Worm (Caenorhabditis elegans) whole organism, mixed stage, embryonic: Measurements from ENCODE around the gene C13A2.10.
A peak's percentile ranks its signal among the peaks of the same experiment; 100 is the strongest.

ENCODE experiments used
- M03D4.4 ChIP-seq: sonication (generic microtip); optimal IDR thresholded peaks from 2 replicates; lab custom pipeline; 2017; ENCODE audit warnings: mild to moderate bottlenecking, missing genetic modification characterization, missing compliant biosample characterization
- bed-3 ChIP-seq: fragments of 200-800 bp; sonication (Bioruptor generic); optimal IDR thresholded peaks from 3 replicates; lab custom pipeline; 2018; ENCODE audit warnings: mild to moderate bottlenecking, missing genetic modification characterization, moderate library complexity, missing compliant biosample characterization
- blmp-1 ChIP-seq: fragments of 150-350 bp; optimal IDR thresholded peaks from 2 replicates; lab custom pipeline; 2014; ENCODE audit warnings: missing biosample characterization, missing genetic modification characterization
- ceh-39 ChIP-seq: fragments of 150-350 bp; optimal IDR thresholded peaks from 2 replicates; lab custom pipeline; 2014; ENCODE audit warnings: missing biosample characterization, missing genetic modification characterization
- ceh-43 ChIP-seq: fragments of 200-800 bp; sonication (Bioruptor generic); optimal IDR thresholded peaks from 2 replicates; lab custom pipeline; 2018; ENCODE audit warnings: mild to moderate bottlenecking, missing genetic modification characterization, moderate library complexity, missing compliant biosample characterization
- ceh-83 ChIP-seq: fragments of 200-800 bp; sonication (Bioruptor generic); optimal IDR thresholded peaks from 2 replicates; lab custom pipeline; 2018; ENCODE audit warnings: mild to moderate bottlenecking, missing genetic modification characterization, missing compliant biosample characterization
- ces-1 ChIP-seq: fragments of 150-350 bp; optimal IDR thresholded peaks from 2 replicates; lab custom pipeline; 2014; ENCODE audit warnings: missing biosample characterization, missing genetic modification reagents, missing genetic modification characterization
- cnd-1 ChIP-seq: fragments of 200-800 bp; sonication (Bioruptor generic); optimal IDR thresholded peaks from 2 replicates; lab custom pipeline; 2018; ENCODE audit warnings: mild to moderate bottlenecking, missing genetic modification characterization, missing compliant biosample characterization
- drap-1 ChIP-seq: fragments of 200-800 bp; sonication (Bioruptor generic); optimal IDR thresholded peaks from 3 replicates; lab custom pipeline; 2018; ENCODE audit warnings: mild to moderate bottlenecking, missing genetic modification characterization, missing compliant biosample characterization
- elt-1 ChIP-seq: sonication (generic microtip); optimal IDR thresholded peaks from 2 replicates; lab custom pipeline; 2017; ENCODE audit warnings: missing genetic modification characterization, mild to moderate bottlenecking, missing compliant biosample characterization, antibody characterized with exemption, moderate library complexity, borderline replicate concordance; ENCODE audit not compliant: insufficient read depth
- elt-3 ChIP-seq: fragments of 150-350 bp; optimal IDR thresholded peaks from 2 replicates; lab custom pipeline; 2014; ENCODE audit warnings: missing biosample characterization, missing genetic modification characterization
- flh-1 ChIP-seq: fragments of 200-800 bp; sonication (Bioruptor generic); optimal IDR thresholded peaks from 2 replicates; lab custom pipeline; 2018; ENCODE audit warnings: mild to moderate bottlenecking, missing genetic modification characterization, moderate library complexity, missing compliant biosample characterization
- ham-2 ChIP-seq: fragments of 200-800 bp; sonication (Bioruptor generic); optimal IDR thresholded peaks from 2 replicates; lab custom pipeline; 2018; ENCODE audit warnings: mild to moderate bottlenecking, missing genetic modification characterization, missing compliant biosample characterization
- hlh-1 ChIP-seq: fragments of 150-350 bp; optimal IDR thresholded peaks from 2 replicates; lab custom pipeline; 2014; ENCODE audit warnings: missing biosample characterization, missing genetic modification reagents, missing genetic modification characterization
- lin-13 ChIP-seq: fragments of 150-350 bp; optimal IDR thresholded peaks from 2 replicates; lab custom pipeline; 2014; ENCODE audit warnings: missing biosample characterization, missing genetic modification characterization
- lin-32 ChIP-seq: fragments of 200-800 bp; sonication (Bioruptor generic); optimal IDR thresholded peaks from 2 replicates; lab custom pipeline; 2018; ENCODE audit warnings: mild to moderate bottlenecking, missing genetic modification characterization, missing compliant biosample characterization
- lsy-2 ChIP-seq: fragments of 150-350 bp; optimal IDR thresholded peaks from 2 replicates; lab custom pipeline; 2014; ENCODE audit warnings: missing biosample characterization, missing genetic modification characterization
- mab-5 ChIP-seq: fragments of 150-350 bp; optimal IDR thresholded peaks from 2 replicates; lab custom pipeline; 2014; ENCODE audit warnings: missing biosample characterization, missing genetic modification characterization
- mep-1 ChIP-seq: fragments of 150-350 bp; optimal IDR thresholded peaks from 2 replicates; lab custom pipeline; 2017; ENCODE audit warnings: missing biosample characterization, missing genetic modification reagents, missing genetic modification characterization, inconsistent platforms
- mls-2 ChIP-seq: sonication (generic microtip); optimal IDR thresholded peaks from 2 replicates; lab custom pipeline; 2016; ENCODE audit warnings: mild to moderate bottlenecking, missing genetic modification characterization, moderate library complexity, missing compliant biosample characterization
- nhr-12 ChIP-seq: fragments of 150-350 bp; optimal IDR thresholded peaks from 2 replicates; lab custom pipeline; 2014; ENCODE audit warnings: missing biosample characterization, missing genetic modification characterization
- nhr-2 ChIP-seq: fragments of 150-350 bp; optimal IDR thresholded peaks from 2 replicates; lab custom pipeline; 2014; ENCODE audit warnings: missing biosample characterization, missing genetic modification characterization
- nhr-237 ChIP-seq: fragments of 150-350 bp; optimal IDR thresholded peaks from 2 replicates; lab custom pipeline; 2014; ENCODE audit warnings: missing biosample characterization, missing genetic modification characterization
- nhr-28 ChIP-seq: fragments of 150-350 bp; optimal IDR thresholded peaks from 2 replicates; lab custom pipeline; 2014; ENCODE audit warnings: missing biosample characterization, missing genetic modification characterization
- nhr-76 ChIP-seq: sonication (generic microtip); optimal IDR thresholded peaks from 2 replicates; lab custom pipeline; 2017; ENCODE audit warnings: missing biosample characterization, missing genetic modification characterization
- pha-4 ChIP-seq: fragments of 150-350 bp; optimal IDR thresholded peaks from 2 replicates; lab custom pipeline; 2018; ENCODE audit warnings: missing biosample characterization, missing genetic modification reagents, missing genetic modification characterization
- sem-2 ChIP-seq: fragments of 200-800 bp; sonication (Bioruptor generic); optimal IDR thresholded peaks from 2 replicates; lab custom pipeline; 2018; ENCODE audit warnings: mild to moderate bottlenecking, missing genetic modification characterization, missing compliant biosample characterization
- snpc-4 ChIP-seq: fragments of 150-350 bp; optimal IDR thresholded peaks from 2 replicates; lab custom pipeline; 2014; ENCODE audit warnings: missing biosample characterization, missing genetic modification characterization
- sptf-1 ChIP-seq: sonication (generic microtip); optimal IDR thresholded peaks from 2 replicates; lab custom pipeline; 2017; ENCODE audit warnings: mild to moderate bottlenecking, missing genetic modification characterization, moderate library complexity, missing compliant biosample characterization
- tbx-8 ChIP-seq: fragments of 200-800 bp; sonication (Bioruptor generic); optimal IDR thresholded peaks from 2 replicates; lab custom pipeline; 2018; ENCODE audit warnings: mild to moderate bottlenecking, missing genetic modification characterization, moderate library complexity, missing compliant biosample characterization
- unc-120 ChIP-seq: sonication (generic microtip); optimal IDR thresholded peaks from 2 replicates; lab custom pipeline; 2017; ENCODE audit warnings: missing genetic modification characterization, missing compliant biosample characterization; ENCODE audit not compliant: poor library complexity, severe bottlenecking
- unc-39 ChIP-seq: fragments of 150-350 bp; optimal IDR thresholded peaks from 2 replicates; lab custom pipeline; 2014; ENCODE audit warnings: missing biosample characterization, missing genetic modification characterization
- unc-62 ChIP-seq: fragments of 150-350 bp; optimal IDR thresholded peaks from 2 replicates; lab custom pipeline; 2014; ENCODE audit warnings: missing biosample characterization, missing genetic modification reagents, missing genetic modification characterization
- zip-8 ChIP-seq: fragments of 150-350 bp; optimal IDR thresholded peaks from 2 replicates; lab custom pipeline; 2014; ENCODE audit warnings: missing biosample characterization, missing genetic modification characterization
- ztf-11 ChIP-seq: fragments of 150-350 bp; optimal IDR thresholded peaks from 2 replicates; lab custom pipeline; 2014; ENCODE audit warnings: missing biosample characterization, missing genetic modification characterization

C13A2.10 gene

DNA sequence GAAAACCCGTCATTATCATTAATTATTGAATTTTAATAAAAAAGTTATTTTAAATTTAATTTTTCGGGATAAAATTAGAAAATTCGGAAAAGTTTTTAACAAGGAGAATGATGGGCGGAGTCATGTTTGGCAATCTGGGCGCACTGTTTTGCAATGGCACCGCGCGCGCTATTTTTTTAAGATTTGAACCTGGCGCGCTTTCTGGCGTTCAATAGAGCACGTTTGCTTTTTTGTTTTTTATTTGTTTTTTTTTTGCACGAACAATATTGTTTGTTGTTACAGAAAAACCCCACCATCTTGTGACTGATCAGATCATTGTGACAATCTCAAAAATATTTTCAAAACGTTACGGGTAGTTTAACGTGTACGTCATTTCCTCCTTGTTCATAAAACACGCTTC lies 37.8 kb downstream of the C13A2.10 start, which contains the start of gene hyls-1:
Gene hyls-1 (plus strand): TSS at position 249 of the 400 bp plus-strand sequence.
- TF ChIP-seq unc-120 (tag; lab: Kevin White, UChicago), result peak; percentile 93
- no peak for TF ChIP-seq elt-1 (tag; lab: Kevin White, UChicago)
- no peak for TF ChIP-seq drap-1
- no peak for TF ChIP-seq tbx-8 (GFP tag; lab: Kevin White, UChicago)
- no peak for TF ChIP-seq bed-3 (GFP tag; lab: Kevin White, UChicago)
- TF ChIP-seq hlh-1 (tag; lab: Kevin White, UChicago), result peak; percentile 21
- peak; percentile 73 for TF ChIP-seq ces-1 (GFP tag; lab: Kevin White, UChicago)
- no peak for TF ChIP-seq mls-2 (tag; lab: Kevin White, UChicago)
- no peak for TF ChIP-seq cnd-1 (tag; lab: Kevin White, UChicago)
- no peak for TF ChIP-seq sem-2 (GFP tag; lab: Kevin White, UChicago)
- no peak for TF ChIP-seq nhr-28 (tag; lab: Kevin White, UChicago)
- TF ChIP-seq lin-32, result no peak
- TF ChIP-seq ceh-83, result no peak
- TF ChIP-seq lin-13 (tag; lab: Kevin White, UChicago), result peak; percentile 33
- peak; percentile 10 for TF ChIP-seq mab-5
- no peak for TF ChIP-seq flh-1 (GFP tag; lab: Kevin White, UChicago)
- peak; percentile 42 for TF ChIP-seq pha-4
- TF ChIP-seq sptf-1 (tag; lab: Kevin White, UChicago), result no peak
- TF ChIP-seq nhr-2 (tag; lab: Kevin White, UChicago), result peak; percentile 9
- TF ChIP-seq ztf-11, result no peak
- TF ChIP-seq elt-3 (tag; lab: Kevin White, UChicago), result no peak
- TF ChIP-seq unc-62 (GFP tag; lab: Kevin White, UChicago), result no peak
- peak; percentile 76 for TF ChIP-seq lsy-2
- peak; percentile 62 for TF ChIP-seq ceh-39 (tag; lab: Kevin White, UChicago)
- TF ChIP-seq zip-8, result no peak
- TF ChIP-seq nhr-76, result no peak
- no peak for TF ChIP-seq ceh-43
- no peak for TF ChIP-seq snpc-4 (tag; lab: Kevin White, UChicago)
- TF ChIP-seq M03D4.4 (tag; lab: Kevin White, UChicago), result no peak
- no peak for TF ChIP-seq nhr-12 (tag; lab: Kevin White, UChicago)
- no peak for TF ChIP-seq unc-39
- TF ChIP-seq blmp-1 (tag; lab: Kevin White, UChicago), result no peak
- peak; percentile 82 for TF ChIP-seq nhr-237 (tag; lab: Kevin White, UChicago)
- peak; percentile 64 for TF ChIP-seq mep-1 (tag; lab: Kevin White, UChicago)
- TF ChIP-seq ham-2 (GFP tag; lab: Kevin White, UChicago), result no peak
- TF ChIP-seq, all 35 proteins: peak for 11

DNA sequence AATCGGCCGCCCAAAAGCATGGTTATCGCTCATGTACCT lies 38.0 kb downstream of the C13A2.10 start, which contains the start of gene hpo-9:
Gene hpo-9 (minus strand): TSS at position 37 of the 39 bp plus-strand sequence.
- no peak for TF ChIP-seq hlh-1 (tag; lab: Kevin White, UChicago)
- TF ChIP-seq cnd-1 (tag; lab: Kevin White, UChicago), result no peak
- TF ChIP-seq mab-5, result no peak
- no peak for TF ChIP-seq ham-2 (GFP tag; lab: Kevin White, UChicago)
- TF ChIP-seq M03D4.4 (tag; lab: Kevin White, UChicago), result no peak
- TF ChIP-seq lin-13 (tag; lab: Kevin White, UChicago), result no peak
- TF ChIP-seq sptf-1 (tag; lab: Kevin White, UChicago), result no peak
- no peak for TF ChIP-seq flh-1 (GFP tag; lab: Kevin White, UChicago)
- TF ChIP-seq mep-1 (tag; lab: Kevin White, UChicago), result no peak
- no peak for TF ChIP-seq tbx-8 (GFP tag; lab: Kevin White, UChicago)
- TF ChIP-seq pha-4, result no peak
- no peak for TF ChIP-seq nhr-28 (tag; lab: Kevin White, UChicago)
- no peak for TF ChIP-seq nhr-76
- no peak for TF ChIP-seq sem-2 (GFP tag; lab: Kevin White, UChicago)
- TF ChIP-seq unc-62 (GFP tag; lab: Kevin White, UChicago), result no peak
- TF ChIP-seq elt-3 (tag; lab: Kevin White, UChicago), result no peak
- no peak for TF ChIP-seq unc-39
- TF ChIP-seq snpc-4 (tag; lab: Kevin White, UChicago), result no peak
- TF ChIP-seq mls-2 (tag; lab: Kevin White, UChicago), result no peak
- TF ChIP-seq lsy-2, result no peak

ce11 chrV:7236694-7237093 lies 38.2 kb downstream of the C13A2.10 start:
- TF ChIP-seq tbx-8 (GFP tag; lab: Kevin White, UChicago) (no peak), sptf-1 (tag; lab: Kevin White, UChicago) (no peak), M03D4.4 (tag; lab: Kevin White, UChicago) (no peak), flh-1 (GFP tag; lab: Kevin White, UChicago) (no peak), zip-8 (no peak), ztf-11 (no peak), snpc-4 (tag; lab: Kevin White, UChicago) (no peak), ces-1 (GFP tag; lab: Kevin White, UChicago) (no peak), ham-2 (GFP tag; lab: Kevin White, UChicago) (no peak), mep-1 (tag; lab: Kevin White, UChicago) (no peak), pha-4 (no peak), ceh-83 (no peak), ceh-39 (tag; lab: Kevin White, UChicago) (no peak), elt-3 (tag; lab: Kevin White, UChicago) (no peak), cnd-1 (tag; lab: Kevin White, UChicago) (no peak)
